Worm (Caenorhabditis elegans) whole organism, L3 larva: ENCODE results near the gene C29E4.10.

Source experiments
- R02D3.7 ChIP-seq: fragments of 150-350 bp; optimal IDR thresholded peaks from 2 replicates; lab custom pipeline; 2014; ENCODE audit warnings: missing biosample characterization, missing genetic modification characterization
- elt-3 ChIP-seq, 3 experiments: fragments of 150-350 bp in 1 of 3; sonication (generic microtip) in 2 of 3; optimal IDR thresholded peaks; 2 replicates in 2 of 3; 4 replicates in 1 of 3; lab custom pipeline; 2014 to 2017; ENCODE audit warnings: missing biosample characterization in 3 of 3, missing genetic modification characterization in 3 of 3
- lin-39 ChIP-seq: fragments of 150-350 bp; optimal IDR thresholded peaks from 2 replicates; lab custom pipeline; 2018; ENCODE audit warnings: missing biosample characterization, missing genetic modification reagents, missing genetic modification characterization
- nhr-12 ChIP-seq: fragments of 150-350 bp; optimal IDR thresholded peaks from 2 replicates; lab custom pipeline; 2014; ENCODE audit warnings: missing biosample characterization, missing genetic modification characterization
- nhr-23 ChIP-seq: fragments of 150-350 bp; optimal IDR thresholded peaks from 2 replicates; lab custom pipeline; 2014; ENCODE audit warnings: missing biosample characterization, missing genetic modification reagents, missing genetic modification characterization
- nhr-43 ChIP-seq: sonication (generic microtip); optimal IDR thresholded peaks from 2 replicates; lab custom pipeline; 2016; ENCODE audit warnings: mild to moderate bottlenecking, missing genetic modification characterization, missing compliant biosample characterization; ENCODE audit not compliant: poor library complexity, severe bottlenecking
- snpc-4 ChIP-seq: fragments of 150-350 bp; optimal IDR thresholded peaks from 2 replicates; lab custom pipeline; 2014; ENCODE audit warnings: missing biosample characterization, missing genetic modification characterization
- unc-39 ChIP-seq: sonication (generic microtip); optimal IDR thresholded peaks from 4 replicates; lab custom pipeline; 2017; ENCODE audit warnings: missing biosample characterization, missing genetic modification characterization
- unc-62 ChIP-seq: fragments of 150-350 bp; sonication (generic microtip); optimal IDR thresholded peaks from 4 replicates; lab custom pipeline; 2014; ENCODE audit warnings: missing biosample characterization, missing genetic modification reagents, missing genetic modification characterization

- TF ChIP-seq unc-39 (no peak), nhr-43 (no peak), elt-3 (tag; optimal IDR thresholded peaks at IDR 0.05; lab: Kevin White, UChicago) (no peak), nhr-23 (tag; lab: Kevin White, UChicago) (no peak), nhr-12 (no peak), R02D3.7 (tag; lab: Kevin White, UChicago) (no peak), snpc-4 (tag; lab: Kevin White, UChicago) (no peak), lin-39 (tag; lab: Kevin White, UChicago) (no peak), unc-62 (GFP tag; lab: Kevin White, UChicago) (no peak)
Measured at ce11 chrIII:7907515-7907914, 30.1 kb upstream of the C29E4.10 start, which contains the start of gene pcp-5.
